Worm (Caenorhabditis elegans) whole organism, young adult: ENCODE measurements around the gene R01H2.2.

ENCODE experiments used
- B0019.2 ChIP-seq: fragments of 200-800 bp; sonication (Bioruptor generic); conservative IDR thresholded peaks from 2 replicates; pipeline ENCODE4 v1.3.6; 2022; ENCODE audit warnings: missing genetic modification reagents, missing genetic modification characterization, missing compliant biosample characterization
- B0035.1 ChIP-seq: sonication (generic microtip); optimal IDR thresholded peaks from 2 replicates; lab custom pipeline; 2016; ENCODE audit warnings: missing genetic modification characterization, mild to moderate bottlenecking, missing compliant biosample characterization, missing genotype, missing genetic modification reagents
- B0261.1 ChIP-seq: sonication (generic microtip); optimal IDR thresholded peaks from 2 replicates; lab custom pipeline; 2016; ENCODE audit warnings: mild to moderate bottlenecking, missing genetic modification characterization, moderate library complexity, missing compliant biosample characterization
- C06A6.2 ChIP-seq: fragments of 200-800 bp; sonication (Bioruptor generic); conservative IDR thresholded peaks from 2 replicates; pipeline ENCODE4 v1.3.6; 2022; ENCODE audit warnings: missing genetic modification characterization, missing compliant biosample characterization
- D2030.7 ChIP-seq: fragments of 200-800 bp; sonication (Bioruptor generic); IDR thresholded peaks from 2 replicates; pipeline ENCODE4 v1.3.6; 2022; ENCODE audit warnings: missing genetic modification reagents, missing genetic modification characterization, missing compliant biosample characterization
- F23B12.7 ChIP-seq: sonication (generic microtip); optimal IDR thresholded peaks from 2 replicates; lab custom pipeline; 2017; ENCODE audit warnings: missing genetic modification characterization, mild to moderate bottlenecking, missing compliant biosample characterization, antibody characterized with exemption, moderate library complexity; ENCODE audit not compliant: insufficient read depth
- F33H1.4 ChIP-seq: fragments of 200-800 bp; sonication (Bioruptor generic); IDR thresholded peaks from 2 replicates; pipeline ENCODE4 v1.3.6; 2022; ENCODE audit warnings: missing genetic modification reagents, missing genetic modification characterization, missing compliant biosample characterization
- F49E8.2 ChIP-seq: sonication (generic microtip); optimal IDR thresholded peaks from 3 replicates; lab custom pipeline; 2017; ENCODE audit warnings: missing genetic modification characterization, mild to moderate bottlenecking, missing compliant biosample characterization, antibody characterized with exemption, moderate library complexity; ENCODE audit not compliant: insufficient read depth
- Y67H2A.10 ChIP-seq: fragments of 200-800 bp; sonication (Bioruptor generic); conservative IDR thresholded peaks from 2 replicates; pipeline ENCODE4 v1.3.6; 2022; ENCODE audit warnings: missing genetic modification reagents, missing genetic modification characterization, missing compliant biosample characterization
- Y95B8A.8 ChIP-seq: fragments of 200-800 bp; sonication (Bioruptor generic); IDR thresholded peaks from 2 replicates; pipeline ENCODE4 v1.3.6; 2022; ENCODE audit warnings: missing genetic modification reagents, missing genetic modification characterization, missing compliant biosample characterization
- ZK185.1 ChIP-seq: sonication (generic microtip); optimal IDR thresholded peaks from 2 replicates; lab custom pipeline; 2016; ENCODE audit warnings: mild to moderate bottlenecking, missing genetic modification characterization, missing compliant biosample characterization; ENCODE audit not compliant: poor library complexity, severe bottlenecking
- ama-1 ChIP-seq, 3 experiments: fragments of 150-350 bp in 1 of 3; sonication (generic microtip) in 2 of 3; optimal IDR thresholded peaks; 2 replicates each; lab custom pipeline; 2014 to 2018; ENCODE audit warnings: missing biosample characterization in 2 of 3, missing genetic modification characterization in 2 of 3, missing genetic modification reagents in 2 of 3
- attf-3 ChIP-seq: fragments of 200-800 bp; sonication (Bioruptor generic); conservative IDR thresholded peaks from 2 replicates; pipeline ENCODE4 v1.3.6; 2022; ENCODE audit warnings: missing genetic modification reagents, missing genetic modification characterization, missing compliant biosample characterization
- attf-5 ChIP-seq: fragments of 200-800 bp; sonication (Bioruptor generic); optimal IDR thresholded peaks from 2 replicates; lab custom pipeline; 2018; ENCODE audit warnings: mild to moderate bottlenecking, missing genetic modification characterization, missing compliant biosample characterization
- bed-1 ChIP-seq: fragments of 200-800 bp; sonication (Bioruptor generic); IDR thresholded peaks from 2 replicates; pipeline ENCODE4 v1.3.6; 2022; ENCODE audit warnings: missing genetic modification reagents, missing genetic modification characterization, missing compliant biosample characterization
- ceh-40 ChIP-seq: fragments of 200-800 bp; sonication (Bioruptor generic); IDR thresholded peaks from 2 replicates; pipeline ENCODE4 v1.3.6; 2022; ENCODE audit warnings: missing genetic modification characterization, missing compliant biosample characterization
- ceh-91 ChIP-seq: fragments of 200-800 bp; sonication (Bioruptor generic); IDR thresholded peaks from 2 replicates; pipeline ENCODE4 v1.3.6; 2022; ENCODE audit warnings: missing genetic modification reagents, missing genetic modification characterization, missing compliant biosample characterization
- die-1 ChIP-seq: sonication (generic microtip); optimal IDR thresholded peaks from 2 replicates; lab custom pipeline; 2016; ENCODE audit warnings: missing genotype, mild to moderate bottlenecking, missing genetic modification characterization, missing compliant biosample characterization
- dox-1 ChIP-seq: fragments of 200-800 bp; sonication (Bioruptor generic); IDR thresholded peaks from 2 replicates; pipeline ENCODE4 v1.3.6; 2022; ENCODE audit warnings: missing genetic modification reagents, missing genetic modification characterization, missing compliant biosample characterization
- dpl-1 ChIP-seq: fragments of 150-350 bp; optimal IDR thresholded peaks from 2 replicates; lab custom pipeline; 2014; ENCODE audit warnings: missing biosample characterization, missing genetic modification reagents, missing genetic modification characterization
- efl-1 ChIP-seq: fragments of 150-350 bp; optimal IDR thresholded peaks from 2 replicates; lab custom pipeline; 2014; ENCODE audit warnings: missing biosample characterization, missing genetic modification reagents, missing genetic modification characterization
- him-1 ChIP-seq: sonication (generic microtip); optimal IDR thresholded peaks from 2 replicates; lab custom pipeline; 2016; ENCODE audit warnings: missing genotype, missing genetic modification reagents, missing genetic modification characterization, missing compliant biosample characterization
- hlh-26 ChIP-seq: fragments of 200-800 bp; sonication (Bioruptor generic); conservative IDR thresholded peaks from 2 replicates; pipeline ENCODE4 v1.3.6; 2022; ENCODE audit warnings: missing genetic modification reagents, missing genetic modification characterization, missing compliant biosample characterization
- hmg-1.2 ChIP-seq: fragments of 200-800 bp; sonication (Bioruptor generic); IDR thresholded peaks from 2 replicates; pipeline ENCODE4 v1.3.6; 2022; ENCODE audit warnings: missing genetic modification reagents, missing genetic modification characterization, missing compliant biosample characterization
- hmg-20 ChIP-seq: fragments of 200-800 bp; sonication (Bioruptor generic); IDR thresholded peaks from 2 replicates; pipeline ENCODE4 v1.3.6; 2022; ENCODE audit warnings: missing genetic modification reagents, missing genetic modification characterization, missing compliant biosample characterization
- hrde-1 ChIP-seq: sonication (generic microtip); optimal IDR thresholded peaks from 2 replicates; lab custom pipeline; 2016; ENCODE audit warnings: missing genetic modification characterization, mild to moderate bottlenecking, missing compliant biosample characterization, moderate library complexity, missing genotype, missing genetic modification reagents, borderline replicate concordance
- hsf-1 ChIP-seq: fragments of 200-800 bp; sonication (Bioruptor generic); IDR thresholded peaks from 2 replicates; pipeline ENCODE4 v1.3.6; 2022; ENCODE audit warnings: missing genetic modification reagents, missing genetic modification characterization, missing compliant biosample characterization
- let-607 ChIP-seq, 2 experiments: fragments of 200-800 bp in 1 of 2; sonication (Bioruptor generic) in 1 of 2; sonication (generic microtip) in 1 of 2; optimal IDR thresholded peaks; 2 replicates each; lab custom pipeline; 2016 to 2018; ENCODE audit warnings: mild to moderate bottlenecking in 2 of 2, missing compliant biosample characterization in 2 of 2, missing genetic modification characterization in 2 of 2, moderate library complexity in 2 of 2, missing genotype in 1 of 2
- lin-26 ChIP-seq: fragments of 200-800 bp; sonication (Bioruptor generic); IDR thresholded peaks from 2 replicates; pipeline ENCODE4 v1.3.6; 2022; ENCODE audit warnings: missing genetic modification reagents, missing genetic modification characterization, missing compliant biosample characterization
- lin-54 ChIP-seq: fragments of 200-800 bp; sonication (Bioruptor generic); optimal IDR thresholded peaks from 2 replicates; lab custom pipeline; 2018; ENCODE audit warnings: mild to moderate bottlenecking, missing genetic modification characterization, missing compliant biosample characterization
- lsl-1 ChIP-seq: fragments of 200-800 bp; sonication (Bioruptor generic); optimal IDR thresholded peaks from 2 replicates; lab custom pipeline; 2018; ENCODE audit warnings: mild to moderate bottlenecking, missing genetic modification characterization, moderate library complexity, missing compliant biosample characterization
- madf-6 ChIP-seq: fragments of 200-800 bp; sonication (Bioruptor generic); IDR thresholded peaks from 2 replicates; pipeline ENCODE4 v1.3.6; 2022; ENCODE audit warnings: missing genetic modification reagents, missing genetic modification characterization, missing compliant biosample characterization
- mel-28 ChIP-seq: sonication (generic microtip); optimal IDR thresholded peaks from 2 replicates; lab custom pipeline; 2016; ENCODE audit warnings: borderline replicate concordance, mild to moderate bottlenecking, missing genetic modification characterization, missing compliant biosample characterization
- nfyb-1 ChIP-seq: fragments of 200-800 bp; sonication (Bioruptor generic); IDR thresholded peaks from 2 replicates; pipeline ENCODE4 v1.3.6; 2022; ENCODE audit warnings: missing genetic modification reagents, missing genetic modification characterization, missing compliant biosample characterization
- nhr-80 ChIP-seq: sonication (generic microtip); optimal IDR thresholded peaks from 2 replicates; lab custom pipeline; 2016; ENCODE audit warnings: missing genetic modification characterization, missing compliant biosample characterization
- snpc-1.1 ChIP-seq: sonication (generic microtip); optimal IDR thresholded peaks from 2 replicates; lab custom pipeline; 2017; ENCODE audit warnings: missing genetic modification characterization, mild to moderate bottlenecking, missing compliant biosample characterization, antibody characterized with exemption, moderate library complexity, missing genotype, missing genetic modification reagents; ENCODE audit not compliant: insufficient read depth
- snpc-4 ChIP-seq, 5 experiments: fragments of 150-350 bp in 1 of 5; sonication (generic microtip) in 4 of 5; optimal IDR thresholded peaks; 2 replicates each; lab custom pipeline; 2014 to 2018; ENCODE audit warnings: missing genetic modification characterization in 5 of 5, missing biosample characterization in 3 of 5, antibody characterized with exemption in 2 of 5, mild to moderate bottlenecking in 2 of 5, missing compliant biosample characterization in 2 of 5, missing genotype in 2 of 5, moderate library complexity in 2 of 5, missing genetic modification reagents in 1 of 5
- tbp1 ChIP-seq: fragments of 200-800 bp; sonication (Bioruptor generic); optimal IDR thresholded peaks from 2 replicates; lab custom pipeline; 2018; ENCODE audit warnings: mild to moderate bottlenecking, missing genetic modification characterization, missing compliant biosample characterization
- tbx-9 ChIP-seq: sonication (generic microtip); optimal IDR thresholded peaks from 2 replicates; lab custom pipeline; 2016; ENCODE audit warnings: borderline replicate concordance, missing genetic modification characterization, inconsistent platforms, missing compliant biosample characterization
- unc-130 ChIP-seq: sonication (generic microtip); optimal IDR thresholded peaks from 2 replicates; lab custom pipeline; 2016; ENCODE audit warnings: missing genetic modification reagents, missing genetic modification characterization, missing compliant biosample characterization
- unc-62 ChIP-seq: fragments of 150-350 bp; optimal IDR thresholded peaks from 2 replicates; lab custom pipeline; 2014; ENCODE audit warnings: missing biosample characterization, missing genetic modification reagents, missing genetic modification characterization
- ztf-25 ChIP-seq: fragments of 200-800 bp; sonication (Bioruptor generic); IDR thresholded peaks from 2 replicates; pipeline ENCODE4 v1.3.6; 2022; ENCODE audit warnings: missing genetic modification reagents, missing genetic modification characterization, missing compliant biosample characterization

R01H2.2 gene

DNA sequence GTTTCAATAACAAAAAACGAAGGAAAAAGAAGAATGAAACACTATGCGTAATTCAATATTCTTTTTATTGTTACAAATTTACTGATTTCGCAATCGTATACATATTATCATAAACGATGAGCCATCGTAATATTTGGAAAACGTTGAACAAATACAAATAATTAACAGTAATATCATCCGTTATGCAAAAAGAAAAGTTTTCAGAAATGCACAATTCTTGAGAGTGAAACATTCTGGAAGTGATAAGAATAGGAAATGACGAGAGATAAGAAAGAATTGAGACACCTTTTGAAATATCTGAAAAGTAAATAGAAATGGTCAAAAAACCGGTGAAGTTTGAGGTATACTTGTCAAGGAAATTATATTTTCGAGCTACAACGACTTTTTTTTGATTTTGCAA, 25.1 kb downstream of the R01H2.2 start:
- TF ChIP-seq attf-5 (GFP tag; lab: Kevin White, UChicago) (no peak), nhr-80 (tag; lab: Kevin White, UChicago) (peak; percentile 41), B0261.1 (tag; lab: Kevin White, UChicago) (no peak), snpc-4 (GFP tag; optimal IDR thresholded peaks at IDR 0.05; lab: Kevin White, UChicago) (no peak), snpc-4 (tag; optimal IDR thresholded peaks at IDR 0.05; lab: Kevin White, UChicago) (no peak), die-1 (tag; lab: Kevin White, UChicago) (no peak), unc-62 (peak; percentile 1)

DNA sequence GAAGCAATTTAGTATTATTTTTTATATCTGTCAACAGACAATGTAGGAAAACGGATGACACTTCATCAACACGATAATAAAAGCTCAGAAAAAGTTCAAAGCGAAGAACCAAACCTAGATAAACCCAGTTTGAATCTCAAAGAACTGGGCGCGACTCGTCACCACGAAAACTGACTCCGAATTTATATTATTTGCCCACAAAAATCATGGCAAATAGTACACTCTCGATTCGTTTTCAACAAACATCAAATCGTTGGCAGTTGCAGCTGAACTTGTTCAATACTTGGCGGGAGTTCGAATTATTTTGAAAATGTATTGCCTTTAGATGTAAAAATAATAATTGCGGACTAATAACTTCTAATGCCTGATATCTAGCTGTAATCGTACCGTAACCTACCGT, 26.8 kb downstream of the R01H2.2 start:
- no peak for TF ChIP-seq hmg-1.2 (GFP tag; lab: Robert Waterston, UW)
- TF ChIP-seq dpl-1 (GFP tag; lab: Kevin White, UChicago), result no peak
- TF ChIP-seq Y95B8A.8 (GFP tag; lab: Robert Waterston, UW), result no peak
- no peak for TF ChIP-seq snpc-1.1
- TF ChIP-seq Y67H2A.10 (GFP tag; lab: Robert Waterston, UW), result no peak
- TF ChIP-seq let-607 (tag; optimal IDR thresholded peaks at IDR 0.05; lab: Kevin White, UChicago), result no peak
- TF ChIP-seq ceh-40 (GFP tag; lab: Robert Waterston, UW), result no peak
- TF ChIP-seq dox-1, result no peak
- TF ChIP-seq ceh-91 (GFP tag; lab: Robert Waterston, UW), result no peak
- TF ChIP-seq efl-1 (GFP tag; lab: Kevin White, UChicago), result no peak
- no peak for TF ChIP-seq B0035.1 (tag; lab: Kevin White, UChicago)
- TF ChIP-seq C06A6.2, result no peak
- no peak for TF ChIP-seq hmg-20 (GFP tag; lab: Robert Waterston, UW)
- no peak for TF ChIP-seq bed-1 (GFP tag; lab: Robert Waterston, UW)
- TF ChIP-seq tbp1, result no peak
- no peak for TF ChIP-seq unc-130 (GFP tag; lab: Kevin White, UChicago)

DNA sequence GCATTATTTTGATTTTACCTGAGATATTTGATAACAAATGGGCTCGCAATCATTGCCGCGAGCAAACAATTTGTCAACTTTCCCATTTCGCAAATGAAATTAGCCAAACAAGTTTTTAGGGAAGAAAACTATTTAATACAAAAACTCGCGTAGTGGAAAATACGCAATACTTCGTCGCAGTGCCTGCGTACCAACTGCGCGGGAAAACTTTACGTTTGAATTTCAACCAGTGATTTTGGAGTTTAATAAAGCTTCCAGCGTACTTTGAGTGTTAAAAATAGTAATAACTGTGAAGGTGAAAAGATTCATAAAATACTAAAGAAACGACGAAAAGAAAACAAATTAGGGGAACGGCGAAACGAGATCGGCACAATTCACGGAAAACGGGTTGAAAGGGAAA, 28.6 kb downstream of the R01H2.2 start, which contains the start of gene tofu-7:
Gene tofu-7 (minus strand): TSS at position 111 of the 400 bp plus-strand sequence.
- no peak for TF ChIP-seq unc-130 (GFP tag; lab: Kevin White, UChicago)
- peak; percentile 37; the same call in 1 of the 2 replicates for TF ChIP-seq dox-1
- TF ChIP-seq hsf-1, result peak; percentile 6; the same call in 1 of the 2 replicates
- TF ChIP-seq lsl-1 (GFP tag; lab: Kevin White, UChicago), result peak; percentile 34
- no peak for TF ChIP-seq ZK185.1 (tag; lab: Kevin White, UChicago)
- peak; percentile 30 for TF ChIP-seq him-1 (tag; lab: Kevin White, UChicago)
- TF ChIP-seq nfyb-1 (GFP tag; lab: Robert Waterston, UW), result no peak
- no peak for TF ChIP-seq tbx-9 (tag; lab: Kevin White, UChicago)
- TF ChIP-seq attf-3 (GFP tag; lab: Robert Waterston, UW), result no peak
- TF ChIP-seq attf-5 (GFP tag; lab: Kevin White, UChicago), result no peak
- TF ChIP-seq dpl-1 (GFP tag; lab: Kevin White, UChicago), result peak; percentile 27
- TF ChIP-seq lin-54 (GFP tag; lab: Kevin White, UChicago), result peak; percentile 72
- peak; percentile 66; the same call in 1 of the 2 replicates for TF ChIP-seq B0019.2
- TF ChIP-seq F49E8.2, result peak; percentile 11
- peak; percentile 2 for TF ChIP-seq F23B12.7
- no peak for TF ChIP-seq hmg-20 (GFP tag; lab: Robert Waterston, UW)
- peak; percentile 80 for TF ChIP-seq efl-1 (GFP tag; lab: Kevin White, UChicago)
- TF ChIP-seq hlh-26 (GFP tag; lab: Robert Waterston, UW), result no peak
- peak; percentile 51 for TF ChIP-seq F33H1.4 (GFP tag; lab: Robert Waterston, UW)
- no peak for TF ChIP-seq ztf-25 (GFP tag; lab: Robert Waterston, UW)
- TF ChIP-seq bed-1 (GFP tag; lab: Robert Waterston, UW), result no peak
- no peak for TF ChIP-seq mel-28 (tag; lab: Kevin White, UChicago)
- TF ChIP-seq hrde-1 (tag; lab: Kevin White, UChicago), result peak; percentile 11
- TF ChIP-seq lin-26 (GFP tag; lab: Robert Waterston, UW), result no peak
- TF ChIP-seq madf-6, result 0 out of 2 replicates have a peak, but pooled peaks have one; percentile 34
- no peak for TF ChIP-seq ama-1 (optimal IDR thresholded peaks at IDR 0.05; lab: Kevin White, UChicago)
- TF ChIP-seq ama-1 (GFP tag; optimal IDR thresholded peaks at IDR 0.05; lab: Kevin White, UChicago), result no peak
- TF ChIP-seq hmg-1.2 (GFP tag; lab: Robert Waterston, UW), result no peak
- peak; percentile 28; the same call in 1 of the 2 replicates for TF ChIP-seq D2030.7 (GFP tag; lab: Robert Waterston, UW)
